Worm (Caenorhabditis elegans) whole organism, dauer: ENCODE data around the gene ZK550.2.

Source experiments
- unc-62 ChIP-seq: sonication (generic microtip); optimal IDR thresholded peaks from 2 replicates; lab custom pipeline; 2017; ENCODE audit warnings: missing biosample characterization, missing genetic modification reagents, missing genetic modification characterization

The ZK550.2 gene

DNA sequence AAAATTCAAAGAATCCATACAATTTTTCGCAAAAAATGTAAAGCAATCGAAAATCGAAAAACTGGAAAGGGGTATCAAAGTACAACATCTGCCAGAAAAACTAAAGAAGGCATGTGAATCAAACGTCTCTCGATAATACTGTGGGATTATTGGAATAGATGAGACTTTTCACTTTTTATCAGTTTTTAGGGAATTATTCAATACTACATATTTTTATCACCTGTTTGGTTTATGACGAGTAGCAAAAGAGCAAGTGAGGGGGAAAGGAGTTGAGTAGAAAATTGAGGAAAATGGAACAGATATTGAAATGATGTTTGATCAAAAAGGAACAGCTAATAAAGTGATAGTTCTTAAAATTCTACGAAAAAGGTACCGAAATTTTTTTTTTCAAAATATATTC is 47.7 kb downstream of the ZK550.2 start:
- no peak for TF ChIP-seq unc-62 (GFP tag; lab: Kevin White, UChicago)

DNA sequence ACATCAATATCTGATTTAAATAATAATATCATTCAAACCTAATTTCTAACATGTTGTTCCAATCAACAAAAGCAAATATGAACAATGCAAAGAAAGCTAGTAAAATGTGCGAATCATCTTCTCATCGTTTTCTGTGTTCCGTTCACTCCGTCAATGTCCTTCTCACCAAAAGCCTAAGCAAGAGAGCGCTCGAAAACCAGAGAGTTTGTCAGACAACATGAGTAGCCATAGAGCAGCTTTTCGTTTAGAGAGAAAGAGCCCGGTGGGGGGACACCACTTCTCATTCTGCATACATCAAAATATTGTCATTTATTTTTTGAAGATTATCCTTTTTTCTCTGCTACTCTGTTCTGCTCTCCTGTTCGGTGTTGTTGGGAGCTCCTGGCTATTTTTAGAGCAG is 48.3 kb downstream of the ZK550.2 start:
- no peak for TF ChIP-seq unc-62 (GFP tag; lab: Kevin White, UChicago)

DNA sequence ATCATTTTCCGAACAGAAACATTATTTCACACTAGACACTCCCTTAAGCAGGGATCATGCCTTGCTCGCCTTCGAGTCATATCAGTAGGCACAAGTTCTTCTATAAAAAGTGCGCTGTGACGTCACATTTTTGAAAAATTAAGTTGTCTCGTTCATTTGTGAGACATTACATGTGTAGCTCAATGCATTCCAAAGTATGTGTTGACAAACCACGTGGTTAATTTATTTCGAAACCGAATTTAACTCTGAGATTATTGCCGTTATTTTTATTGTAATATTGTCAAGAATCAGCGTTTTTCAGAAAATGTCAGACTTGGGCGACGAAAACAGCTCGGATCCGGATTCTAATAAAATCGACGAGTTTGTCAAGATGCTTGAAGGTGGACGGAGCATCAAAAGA is 49.1 kb downstream of the ZK550.2 start, which contains the start of gene T28F3.5:
Gene T28F3.5, plus strand, starts transcription at position 301 of the 400 bp plus-strand sequence.
- TF ChIP-seq unc-62 (GFP tag; lab: Kevin White, UChicago) = no peak
